Worm (Caenorhabditis elegans) whole organism, young adult: ENCODE data around the gene C09E9.1.

Experiments
- F57A8.1 ChIP-seq: fragments of 200-800 bp; sonication (Bioruptor generic); optimal IDR thresholded peaks from 2 replicates; lab custom pipeline; 2018; ENCODE audit warnings: mild to moderate bottlenecking, missing genetic modification characterization, moderate library complexity, missing compliant biosample characterization
- K12H6.12 ChIP-seq: fragments of 200-800 bp; sonication (Bioruptor generic); optimal IDR thresholded peaks from 2 replicates; lab custom pipeline; 2018; ENCODE audit warnings: mild to moderate bottlenecking, missing genetic modification characterization, missing compliant biosample characterization
- ama-1 ChIP-seq, 3 experiments: fragments of 150-350 bp in 1 of 3; sonication (generic microtip) in 2 of 3; optimal IDR thresholded peaks; 2 replicates each; lab custom pipeline; 2014 to 2018; ENCODE audit warnings: missing biosample characterization in 2 of 3, missing genetic modification characterization in 2 of 3, missing genetic modification reagents in 2 of 3
- bed-1 ChIP-seq: fragments of 200-800 bp; sonication (Bioruptor generic); IDR thresholded peaks from 2 replicates; pipeline ENCODE4 v1.3.6; 2022; ENCODE audit warnings: missing genetic modification reagents, missing genetic modification characterization, missing compliant biosample characterization
- him-1 ChIP-seq: sonication (generic microtip); optimal IDR thresholded peaks from 2 replicates; lab custom pipeline; 2016; ENCODE audit warnings: missing genotype, missing genetic modification reagents, missing genetic modification characterization, missing compliant biosample characterization
- hlh-26 ChIP-seq: fragments of 200-800 bp; sonication (Bioruptor generic); conservative IDR thresholded peaks from 2 replicates; pipeline ENCODE4 v1.3.6; 2022; ENCODE audit warnings: missing genetic modification reagents, missing genetic modification characterization, missing compliant biosample characterization
- lin-26 ChIP-seq: fragments of 200-800 bp; sonication (Bioruptor generic); IDR thresholded peaks from 2 replicates; pipeline ENCODE4 v1.3.6; 2022; ENCODE audit warnings: missing genetic modification reagents, missing genetic modification characterization, missing compliant biosample characterization
- nfya-1 ChIP-seq: sonication (generic microtip); optimal IDR thresholded peaks from 2 replicates; lab custom pipeline; 2017; ENCODE audit warnings: antibody characterized with exemption, missing compliant biosample characterization, missing genetic modification characterization, borderline replicate concordance; ENCODE audit not compliant: insufficient read depth
- nfyb-1 ChIP-seq: fragments of 200-800 bp; sonication (Bioruptor generic); IDR thresholded peaks from 2 replicates; pipeline ENCODE4 v1.3.6; 2022; ENCODE audit warnings: missing genetic modification reagents, missing genetic modification characterization, missing compliant biosample characterization
- nhr-179 ChIP-seq: sonication (generic microtip); optimal IDR thresholded peaks from 2 replicates; lab custom pipeline; 2016; ENCODE audit warnings: mild to moderate bottlenecking, missing genetic modification characterization, missing compliant biosample characterization
- snpc-1.3 ChIP-seq: sonication (generic microtip); optimal IDR thresholded peaks from 2 replicates; lab custom pipeline; 2017; ENCODE audit warnings: missing genetic modification characterization, mild to moderate bottlenecking, missing compliant biosample characterization, antibody characterized with exemption, moderate library complexity, missing genotype, missing genetic modification reagents; ENCODE audit not compliant: insufficient read depth
- unc-130 ChIP-seq: sonication (generic microtip); optimal IDR thresholded peaks from 2 replicates; lab custom pipeline; 2016; ENCODE audit warnings: missing genetic modification reagents, missing genetic modification characterization, missing compliant biosample characterization
- unc-62 ChIP-seq: fragments of 150-350 bp; optimal IDR thresholded peaks from 2 replicates; lab custom pipeline; 2014; ENCODE audit warnings: missing biosample characterization, missing genetic modification reagents, missing genetic modification characterization
- ztf-18 ChIP-seq: sonication (generic microtip); optimal IDR thresholded peaks from 2 replicates; lab custom pipeline; 2016; ENCODE audit warnings: missing genotype, mild to moderate bottlenecking, missing genetic modification characterization, missing compliant biosample characterization

DNA sequence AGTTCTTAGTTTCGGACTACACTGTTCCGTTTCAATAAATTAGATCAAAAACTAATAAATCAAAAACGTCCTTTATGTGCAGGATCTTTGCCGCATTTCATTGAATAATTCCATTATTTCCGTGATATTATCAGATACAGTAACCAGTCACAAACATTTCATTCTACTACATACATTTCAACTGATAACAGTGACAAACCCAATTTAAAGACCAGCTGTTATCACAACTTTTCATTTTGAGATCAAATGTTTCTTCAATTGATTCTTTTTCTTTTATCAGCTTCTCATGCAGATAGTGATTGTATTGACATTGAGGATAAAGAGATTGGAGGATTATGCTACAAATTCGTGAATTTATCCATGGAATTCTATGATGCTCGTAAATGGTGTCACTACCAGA is 17.9 kb upstream of the C09E9.1 start, which contains the start of gene clec-168:
- TF ChIP-seq nhr-179 (no peak), nfya-1 (tag; lab: Kevin White, UChicago) (no peak), unc-62 (GFP tag; lab: Kevin White, UChicago) (no peak), him-1 (tag; lab: Kevin White, UChicago) (no peak), ztf-18 (tag; lab: Kevin White, UChicago) (no peak), lin-26 (GFP tag; lab: Robert Waterston, UW) (no peak), hlh-26 (no peak), F57A8.1 (GFP tag; lab: Kevin White, UChicago) (no peak), K12H6.12 (tag; lab: Kevin White, UChicago) (no peak), ama-1 (optimal IDR thresholded peaks at IDR 0.05; lab: Kevin White, UChicago) (no peak), ama-1 (GFP tag; optimal IDR thresholded peaks at IDR 0.05; lab: Kevin White, UChicago) (no peak), bed-1 (GFP tag; lab: Robert Waterston, UW) (no peak), nfyb-1 (GFP tag; lab: Robert Waterston, UW) (no peak), snpc-1.3 (no peak), unc-130 (GFP tag; lab: Kevin White, UChicago) (no peak)
